Fruit fly (Drosophila melanogaster) whole organism: Measurements from ENCODE around the gene CG15564.

Source experiments
- CG8478 ChIP-seq: fragments of >200 bp; optimal IDR thresholded peaks from 2 replicates; lab custom pipeline; 2018; ENCODE audit warnings: inconsistent platforms
- Dll ChIP-seq: fragments of >200 bp; optimal IDR thresholded peaks from 2 replicates; lab custom pipeline; 2017
- EcR ChIP-seq, 2 experiments: fragments of >200 bp; optimal IDR thresholded peaks; 2 replicates each; lab custom pipeline; 2017; ENCODE audit warnings: missing biosample characterization in 2 of 2, missing genetic modification characterization in 2 of 2, missing genetic modification reagents in 2 of 2
- pan ChIP-seq: fragments of >200 bp; optimal IDR thresholded peaks from 2 replicates; lab custom pipeline; 2017
- psq ChIP-seq: fragments of >200 bp; optimal IDR thresholded peaks from 2 replicates; lab custom pipeline; 2017
- usp ChIP-seq: fragments of >200 bp; optimal IDR thresholded peaks from 2 replicates; lab custom pipeline; 2017; ENCODE audit warnings: missing biosample characterization, missing genetic modification characterization, mixed read lengths

CG15564 gene

DNA sequence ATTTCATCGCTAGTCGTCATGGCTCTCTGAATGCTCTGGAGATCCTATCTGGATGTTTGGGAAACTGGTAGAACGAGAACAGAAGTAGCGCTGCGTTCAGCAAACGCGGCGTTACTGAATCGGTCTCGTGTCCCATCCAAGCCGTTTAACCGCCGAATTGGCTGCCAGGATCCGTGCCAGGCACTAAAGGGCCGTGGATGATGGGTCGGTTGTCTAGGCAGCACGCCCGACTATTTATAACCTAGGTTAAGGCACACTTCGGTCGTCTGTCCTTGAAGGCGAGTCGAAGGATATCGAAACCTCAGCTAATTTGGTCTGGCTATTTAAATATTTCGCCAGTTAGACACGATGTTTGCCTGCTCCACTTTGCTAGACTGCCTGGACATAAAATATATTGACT is at the start of gene CG15564:
CG15564 (minus strand) TSS at position 101 of the 400 bp plus-strand sequence.
- TF ChIP-seq usp (GFP tag; lab: Kevin White, UChicago) = no peak
- no peak for TF ChIP-seq psq (lab: Kevin White, UChicago)
- no peak for TF ChIP-seq CG8478 (lab: Kevin White, UChicago)
- TF ChIP-seq pan (lab: Kevin White, UChicago) = no peak
- no peak for TF ChIP-seq EcR (GFP tag; optimal IDR thresholded peaks at IDR 0.05; lab: Kevin White, UChicago)
- TF ChIP-seq Dll (lab: Kevin White, UChicago) = no peak

DNA sequence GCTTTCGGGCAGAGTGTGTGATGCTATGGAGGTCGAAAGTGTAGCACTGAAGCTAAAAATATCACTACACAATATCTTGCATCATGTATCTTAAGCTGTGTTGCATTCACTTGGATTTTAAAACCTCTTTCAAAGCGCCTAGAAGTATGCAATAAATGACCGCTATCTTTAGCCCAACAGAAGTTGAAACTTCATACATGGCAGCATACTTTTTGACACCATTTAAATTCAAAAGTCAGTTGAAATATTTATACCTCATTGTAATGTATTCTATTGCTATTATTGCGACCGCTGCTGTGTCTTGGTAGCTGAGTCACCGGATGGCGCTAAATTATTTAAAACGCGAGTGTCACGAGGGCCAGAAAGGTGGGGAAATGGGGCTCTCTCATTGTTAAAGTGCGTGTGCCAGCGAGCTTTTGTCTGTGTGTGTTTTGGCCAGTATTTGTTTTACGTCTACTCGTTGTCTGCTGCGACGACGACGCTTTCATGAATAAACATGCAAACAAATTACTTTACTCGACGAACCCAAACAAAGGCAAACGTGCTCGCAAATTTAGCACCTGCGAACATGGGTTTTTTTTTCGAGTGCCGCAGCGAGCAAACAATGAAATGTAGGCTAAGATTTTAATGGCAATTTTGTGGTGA is 35.7 kb upstream of the CG15564 start:
- TF ChIP-seq usp (GFP tag; lab: Kevin White, UChicago) = no peak
- no peak for TF ChIP-seq psq (lab: Kevin White, UChicago)
- no peak for TF ChIP-seq CG8478 (lab: Kevin White, UChicago)
- TF ChIP-seq EcR (GFP tag; optimal IDR thresholded peaks at IDR 0.05; lab: Kevin White, UChicago) = no peak
- TF ChIP-seq Dll (lab: Kevin White, UChicago) = no peak
- no peak for TF ChIP-seq pan (lab: Kevin White, UChicago)

DNA sequence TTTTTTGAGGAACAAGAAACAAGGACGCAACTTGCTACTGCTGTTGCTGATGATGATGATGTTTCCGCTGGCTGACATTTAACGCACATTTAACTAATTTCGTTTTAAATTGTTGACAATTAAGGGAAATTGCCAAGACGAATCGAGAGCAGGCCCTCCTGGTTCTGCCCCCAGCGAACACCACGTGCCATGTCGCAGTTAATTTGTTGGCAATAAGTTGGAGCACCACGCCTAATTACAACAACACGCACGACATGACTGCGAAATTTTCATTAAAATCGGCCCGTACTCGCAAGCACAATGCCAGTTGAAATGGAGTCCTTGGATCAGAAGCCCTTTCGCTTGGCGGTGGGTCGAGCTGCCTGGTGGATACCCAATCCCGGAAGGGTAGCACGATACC is 30.3 kb upstream of the CG15564 start, which contains the start of gene ppk24:
ppk24 (plus strand) TSS at position 301 of the 400 bp plus-strand sequence.
- TF ChIP-seq pan (lab: Kevin White, UChicago) = no peak
- no peak for TF ChIP-seq Dll (lab: Kevin White, UChicago)
- TF ChIP-seq psq (lab: Kevin White, UChicago) = no peak
- TF ChIP-seq usp (GFP tag; lab: Kevin White, UChicago) = no peak
- no peak for TF ChIP-seq EcR (GFP tag; optimal IDR thresholded peaks at IDR 0.05; lab: Kevin White, UChicago)

DNA sequence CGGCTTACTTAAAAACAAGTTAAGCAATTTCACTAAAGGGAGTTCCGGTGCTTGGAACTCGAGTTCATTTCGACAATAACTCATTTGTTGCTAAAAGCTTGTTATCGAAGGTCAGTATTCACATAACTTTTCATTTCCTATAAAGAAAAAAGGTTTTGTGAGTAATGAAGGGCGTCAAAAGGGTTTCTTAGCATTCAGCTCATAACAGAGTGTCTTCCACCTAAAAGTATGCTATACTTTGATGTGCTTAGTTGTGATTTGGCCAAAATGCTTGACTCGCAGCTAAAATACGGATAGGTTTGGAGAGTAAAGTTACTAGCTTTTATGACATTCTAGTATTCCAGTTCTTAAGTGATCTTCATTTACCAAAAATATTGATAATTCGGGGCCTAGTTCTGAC is 28.8 kb upstream of the CG15564 start:
- TF ChIP-seq psq (lab: Kevin White, UChicago) (no peak), EcR (GFP tag; optimal IDR thresholded peaks at IDR 0.05; lab: Kevin White, UChicago) (no peak), CG8478 (lab: Kevin White, UChicago) (no peak), Dll (lab: Kevin White, UChicago) (no peak), usp (GFP tag; lab: Kevin White, UChicago) (no peak), pan (lab: Kevin White, UChicago) (no peak)

DNA sequence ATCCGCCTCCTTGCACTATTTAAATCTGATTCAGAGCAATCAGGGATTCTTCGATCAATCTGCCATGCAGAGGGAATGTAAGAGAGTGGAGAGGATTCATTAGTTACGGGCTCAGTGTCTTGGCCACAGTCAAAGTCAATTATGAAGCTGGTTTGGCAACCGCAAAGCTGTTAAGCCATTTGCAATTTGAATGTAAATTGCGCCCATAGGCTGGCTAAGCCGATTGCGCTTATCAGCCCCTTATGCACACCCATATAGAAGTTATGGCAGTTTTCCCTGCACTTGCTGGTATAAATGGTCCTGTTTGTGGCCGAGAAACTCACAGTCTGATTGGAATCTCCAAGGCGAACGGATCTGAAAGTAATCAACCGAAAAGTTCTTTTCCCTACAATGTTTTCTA is 27.1 kb upstream of the CG15564 start, which contains the start of gene CAH5:
CAH5 (plus strand) TSS at position 301 of the 400 bp plus-strand sequence.
- TF ChIP-seq usp (GFP tag; lab: Kevin White, UChicago) = no peak
- no peak for TF ChIP-seq EcR (GFP tag; optimal IDR thresholded peaks at IDR 0.05; lab: Kevin White, UChicago)
- no peak for TF ChIP-seq CG8478 (lab: Kevin White, UChicago)
- TF ChIP-seq psq (lab: Kevin White, UChicago) = no peak
- no peak for TF ChIP-seq pan (lab: Kevin White, UChicago)
- no peak for TF ChIP-seq Dll (lab: Kevin White, UChicago)

DNA sequence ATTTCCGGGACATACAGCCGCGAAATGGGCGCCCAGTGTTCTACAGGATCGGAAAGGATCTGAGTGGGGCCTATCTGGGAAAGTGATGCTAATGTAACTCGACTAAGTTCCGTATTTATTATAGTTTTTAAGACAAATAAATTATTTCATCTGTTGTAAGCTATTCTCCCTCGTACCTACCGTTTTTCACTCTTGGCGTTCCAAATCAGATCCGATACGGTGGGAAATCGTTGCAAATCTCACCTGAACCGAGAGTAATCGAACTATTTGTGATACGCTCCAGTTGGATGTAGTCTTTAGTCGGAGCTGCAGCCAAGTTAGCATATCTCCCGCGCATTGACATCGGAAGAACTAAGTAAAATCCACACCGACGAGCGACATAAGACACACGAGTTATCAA is 24.8 kb upstream of the CG15564 start, which contains the start of gene CAH16:
CAH16 (plus strand) TSS at position 301 of the 400 bp plus-strand sequence.
- TF ChIP-seq psq (lab: Kevin White, UChicago) = no peak
- TF ChIP-seq usp (GFP tag; lab: Kevin White, UChicago) = no peak

DNA sequence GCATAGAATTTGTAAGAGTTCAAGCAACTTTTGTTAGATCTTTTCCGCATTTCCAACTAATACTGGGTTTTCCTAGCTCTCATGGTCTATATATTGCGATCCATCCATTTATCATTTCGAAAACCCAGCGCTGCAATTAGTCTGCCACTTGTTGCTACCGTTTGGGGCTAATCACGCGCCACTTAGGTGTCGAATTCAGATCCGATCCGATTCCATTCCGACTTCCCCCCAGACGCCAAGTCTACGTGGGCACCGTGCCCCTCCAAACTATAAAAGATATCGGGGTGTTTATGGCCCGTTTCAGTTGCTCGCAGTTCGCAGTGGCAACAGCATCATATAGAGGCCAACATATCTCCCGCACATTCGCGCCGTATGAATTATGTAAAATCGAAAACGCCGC is 22.1 kb upstream of the CG15564 start, which contains the start of gene CAH6:
CAH6 (plus strand) TSS at position 301 of the 400 bp plus-strand sequence.
- TF ChIP-seq psq (lab: Kevin White, UChicago) = no peak
- no peak for TF ChIP-seq usp (GFP tag; lab: Kevin White, UChicago)
- no peak for TF ChIP-seq CG8478 (lab: Kevin White, UChicago)
- no peak for TF ChIP-seq pan (lab: Kevin White, UChicago)
- TF ChIP-seq EcR (GFP tag; optimal IDR thresholded peaks at IDR 0.05; lab: Kevin White, UChicago) = no peak
- TF ChIP-seq Dll (lab: Kevin White, UChicago) = no peak

DNA sequence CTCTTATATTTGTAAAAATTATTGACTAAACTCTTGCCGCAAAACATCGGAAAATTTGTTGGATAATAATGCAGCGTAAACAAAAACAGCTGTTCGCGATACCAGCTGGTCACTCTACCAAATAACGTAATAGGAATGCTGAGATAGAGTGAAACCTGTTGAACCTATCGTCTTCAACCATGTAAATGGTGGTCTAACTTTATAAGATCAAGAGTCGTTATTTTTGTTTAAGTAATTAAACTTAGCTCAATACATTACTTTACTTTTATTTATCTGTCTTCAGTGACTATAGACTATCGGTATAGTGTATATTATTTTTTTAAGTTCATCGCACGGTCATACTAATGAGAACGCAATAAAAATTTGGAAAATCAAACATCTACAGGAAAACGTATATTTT is 19.6 kb upstream of the CG15564 start, which contains the start of the genes CG1750 and spn-F:
CG1750 (minus strand) TSS at position 93 of the 400 bp plus-strand sequence.
spn-F (plus strand) TSS at position 320 of the 400 bp plus-strand sequence.
- TF ChIP-seq Dll (lab: Kevin White, UChicago) (no peak), usp (GFP tag; lab: Kevin White, UChicago) (no peak), psq (lab: Kevin White, UChicago) (no peak), EcR (GFP tag; optimal IDR thresholded peaks at IDR 0.05; lab: Kevin White, UChicago) (no peak), pan (lab: Kevin White, UChicago) (no peak), CG8478 (lab: Kevin White, UChicago) (no peak)

DNA sequence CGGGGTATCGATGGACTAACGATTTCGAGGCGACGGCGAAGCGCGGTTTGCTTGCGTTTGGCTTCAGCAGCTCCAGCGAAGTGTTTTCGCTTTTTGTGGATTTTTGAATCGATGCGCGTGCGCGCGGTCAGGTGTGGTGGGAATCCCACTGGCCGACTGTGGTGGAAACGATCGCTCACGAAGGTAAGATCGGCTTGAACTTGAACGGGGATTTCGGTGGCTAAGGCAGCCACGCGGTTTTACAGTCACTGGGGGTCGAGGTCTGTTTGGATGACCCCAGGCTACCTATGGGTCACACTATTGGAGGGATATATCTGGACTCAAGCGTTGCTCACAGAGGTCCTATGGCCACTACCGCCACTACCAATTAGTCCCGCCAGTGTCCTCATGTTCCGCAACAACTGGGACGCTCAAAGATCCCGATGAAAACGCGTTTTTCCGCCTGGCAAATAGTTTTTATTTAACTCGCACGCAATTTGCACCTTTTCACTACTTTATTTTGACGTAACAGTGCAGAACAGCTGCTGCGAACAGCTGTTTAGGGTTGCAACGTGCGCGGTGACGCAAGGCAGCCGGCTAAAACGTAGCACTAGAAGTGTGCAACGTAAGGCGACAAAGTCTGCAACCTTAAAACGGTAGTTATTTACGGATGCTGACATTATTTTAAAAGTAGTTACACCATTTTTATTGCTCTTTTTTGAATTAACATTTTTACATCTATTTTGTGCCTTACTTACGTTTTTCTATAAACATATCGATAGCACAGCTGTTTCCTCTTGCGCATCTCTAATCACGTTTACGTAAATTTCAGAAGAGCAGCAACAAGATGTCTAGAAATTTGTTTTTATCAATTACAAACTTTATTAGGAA is 17.2 kb upstream of the CG15564 start, which contains the start of the genes qless and mRpL32:
qless (minus strand) TSS at position 516 of the 870 bp plus-strand sequence.
mRpL32 (plus strand) TSS at position 780 of the 870 bp plus-strand sequence.
- TF ChIP-seq pan (lab: Kevin White, UChicago) (no peak), psq (lab: Kevin White, UChicago) (no peak), usp (GFP tag; lab: Kevin White, UChicago) (no peak), EcR (GFP tag; optimal IDR thresholded peaks at IDR 0.05; lab: Kevin White, UChicago) (no peak), Dll (lab: Kevin White, UChicago) (no peak), CG8478 (lab: Kevin White, UChicago) (no peak)

DNA sequence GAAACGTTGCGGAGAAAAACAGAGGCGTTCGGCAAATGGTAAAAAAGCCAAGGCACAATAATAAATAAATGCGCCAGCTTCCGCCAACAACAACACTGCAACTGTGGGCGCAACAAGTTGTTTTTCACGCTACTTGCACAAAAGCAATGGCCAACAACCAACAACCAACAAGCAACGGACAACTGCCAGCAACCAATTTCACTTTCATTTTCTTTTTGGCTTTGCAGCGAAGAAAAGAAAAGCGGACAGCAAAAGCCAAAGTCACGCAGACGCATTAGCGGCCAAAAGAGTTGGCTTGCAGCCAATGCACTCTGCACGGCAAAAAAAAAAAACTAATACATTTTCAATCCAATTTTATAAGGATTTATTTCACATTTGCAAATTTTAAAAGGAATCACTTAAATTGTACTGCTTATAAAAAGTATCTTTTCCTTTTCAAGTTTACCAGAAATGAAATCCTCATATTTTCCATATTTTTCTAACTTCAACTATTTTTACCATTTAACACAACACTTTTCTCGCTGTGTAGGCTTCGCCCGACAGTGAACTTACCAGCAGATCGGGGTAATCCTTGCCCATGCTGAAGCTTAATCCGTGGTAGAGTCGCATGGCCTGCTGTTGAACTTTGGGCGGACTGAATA is 16.1 kb upstream of the CG15564 start:
- TF ChIP-seq CG8478 (lab: Kevin White, UChicago) (no peak), psq (lab: Kevin White, UChicago) (no peak), Dll (lab: Kevin White, UChicago) (no peak), EcR (GFP tag; optimal IDR thresholded peaks at IDR 0.05; lab: Kevin White, UChicago) (peak in 1 of 2 experiments; percentile 18), pan (lab: Kevin White, UChicago) (no peak)
